Worm (Caenorhabditis elegans): ENCODE measurements around the gene oac-38.

DNA sequence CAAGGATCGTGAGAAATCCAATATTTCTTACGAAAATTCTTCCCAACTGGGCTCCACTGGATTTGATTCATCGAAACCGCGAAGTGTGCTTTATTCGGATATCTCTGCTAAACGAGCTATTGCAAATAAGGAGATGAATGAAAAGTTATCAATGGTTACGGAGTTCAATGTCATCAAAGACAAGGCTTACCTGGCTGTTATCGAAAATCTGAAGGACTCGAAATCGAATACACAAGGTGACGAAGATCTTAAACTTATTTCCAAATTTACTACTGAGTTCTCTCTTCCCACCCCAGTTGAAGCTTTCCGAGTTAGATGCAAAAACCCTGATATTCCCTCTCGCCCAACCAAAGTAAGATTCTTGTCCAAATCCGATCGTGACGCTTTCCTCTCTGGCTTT lies 33.1 kb upstream of the oac-38 start:
- TF ChIP-seq snpc-4 (tag; optimal IDR thresholded peaks at IDR 0.05) (no peak), lin-13 (GFP tag; optimal IDR thresholded peaks at IDR 0.05) (no peak), ceh-82 (tag; optimal IDR thresholded peaks at IDR 0.05) (no peak), ceh-32 (tag; optimal IDR thresholded peaks at IDR 0.05; ENCODE audit: poor library complexity) (no peak)

All from whole organism, L4 larva.